Fruit fly (Drosophila melanogaster) whole organism, embryonic: ENCODE measurements around the gene CG43121.

Experiments used
- Atf6 ChIP-seq: fragments of 200-800 bp; sonication (Bioruptor generic); IDR thresholded peaks from 2 replicates; pipeline ENCODE4 v1.3.6; 2022; ENCODE audit warnings: missing biosample characterization, missing genetic modification characterization
- B-H1 ChIP-seq: fragments of 200-800 bp; sonication (Bioruptor generic); IDR thresholded peaks from 3 replicates; pipeline ENCODE4 v1.3.6; 2022; ENCODE audit warnings: missing biosample characterization, missing genetic modification characterization
- CG10321 ChIP-seq: fragments of 200-800 bp; sonication (Bioruptor generic); IDR thresholded peaks from 2 replicates; pipeline ENCODE4 v1.3.6; 2022; ENCODE audit warnings: missing biosample characterization, missing genetic modification characterization
- CG10366 ChIP-seq: fragments of 200-800 bp; sonication (Bioruptor generic); IDR thresholded peaks from 2 replicates; pipeline ENCODE4 v1.3.6; 2022; ENCODE audit warnings: missing biosample characterization, missing genetic modification characterization
- CG10462 ChIP-seq: fragments of 200-800 bp; sonication (Bioruptor generic); optimal IDR thresholded peaks from 2 replicates; lab custom pipeline; 2016; ENCODE audit warnings: missing biosample characterization, missing genetic modification characterization
- CG11456 ChIP-seq: fragments of 200-800 bp; sonication (Bioruptor generic); IDR thresholded peaks from 3 replicates; pipeline ENCODE4 v1.3.6; 2022; ENCODE audit warnings: missing biosample characterization, missing genetic modification characterization
- CG12236 ChIP-seq: fragments of 200-800 bp; sonication (Bioruptor generic); optimal IDR thresholded peaks from 2 replicates; lab custom pipeline; 2016; ENCODE audit warnings: missing biosample characterization, missing genetic modification characterization
- CG1233 ChIP-seq: fragments of 200-800 bp; sonication (Bioruptor generic); optimal IDR thresholded peaks from 4 replicates; lab custom pipeline; 2018; ENCODE audit warnings: missing biosample characterization, mild to moderate bottlenecking, missing genetic modification characterization
- CG12391 ChIP-seq: fragments of 200-800 bp; sonication (Bioruptor generic); optimal IDR thresholded peaks from 3 replicates; lab custom pipeline; 2018; ENCODE audit warnings: missing biosample characterization, mild to moderate bottlenecking, missing genetic modification characterization, moderate library complexity
- CG13287 ChIP-seq: fragments of 200-800 bp; sonication (Bioruptor generic); IDR thresholded peaks from 2 replicates; pipeline ENCODE4 v1.3.6; 2022; ENCODE audit warnings: missing biosample characterization, missing genetic modification characterization; ENCODE audit not compliant: partially characterized antibody
- CG14710 ChIP-seq: fragments of 200-800 bp; sonication (Bioruptor generic); optimal IDR thresholded peaks from 3 replicates; lab custom pipeline; 2019; ENCODE audit warnings: missing biosample characterization, mild to moderate bottlenecking, missing genetic modification characterization, moderate library complexity
- CG14860 ChIP-seq: fragments of 200-800 bp; sonication (Bioruptor generic); IDR thresholded peaks from 3 replicates; pipeline ENCODE4 v1.3.6; 2022; ENCODE audit warnings: missing biosample characterization, missing genetic modification characterization; ENCODE audit not compliant: partially characterized antibody
- CG15479 ChIP-seq: fragments of 200-800 bp; sonication (Bioruptor generic); optimal IDR thresholded peaks from 3 replicates; lab custom pipeline; 2019; ENCODE audit warnings: missing biosample characterization, mild to moderate bottlenecking, missing genetic modification characterization, moderate library complexity
- CG17186 ChIP-seq: fragments of 200-800 bp; sonication (Bioruptor generic); optimal IDR thresholded peaks from 3 replicates; lab custom pipeline; 2017; ENCODE audit warnings: missing biosample characterization, missing genetic modification reagents, missing genetic modification characterization
- CG17802 ChIP-seq: fragments of 200-800 bp; sonication (Bioruptor generic); optimal IDR thresholded peaks from 2 replicates; lab custom pipeline; 2018; ENCODE audit warnings: missing biosample characterization, mild to moderate bottlenecking, missing genetic modification characterization, moderate library complexity
- CG1792 ChIP-seq: fragments of 200-800 bp; sonication (Bioruptor generic); optimal IDR thresholded peaks from 2 replicates; lab custom pipeline; 2016; ENCODE audit warnings: missing biosample characterization, missing genetic modification characterization
- CG1832 ChIP-seq: fragments of 200-800 bp; sonication (Bioruptor generic); optimal IDR thresholded peaks from 2 replicates; lab custom pipeline; 2017; ENCODE audit warnings: missing biosample characterization, mild to moderate bottlenecking, missing genetic modification characterization, inconsistent platforms
- CG2678 ChIP-seq: fragments of 200-800 bp; sonication (Bioruptor generic); optimal IDR thresholded peaks from 3 replicates; lab custom pipeline; 2019; ENCODE audit warnings: missing biosample characterization, mild to moderate bottlenecking, missing genetic modification characterization, moderate library complexity
- CG31365 ChIP-seq: fragments of 200-800 bp; sonication (Bioruptor generic); optimal IDR thresholded peaks from 2 replicates; lab custom pipeline; 2018; ENCODE audit warnings: missing biosample characterization, mild to moderate bottlenecking, missing genetic modification characterization
- CG32767 ChIP-seq: fragments of 200-800 bp; sonication (Bioruptor generic); IDR thresholded peaks from 2 replicates; pipeline ENCODE4 v1.3.6; 2022; ENCODE audit warnings: missing biosample characterization, missing genetic modification characterization
- CG43689 ChIP-seq: fragments of 200-800 bp; sonication (Bioruptor generic); IDR thresholded peaks from 2 replicates; pipeline ENCODE4 v1.3.6; 2022; ENCODE audit warnings: missing biosample characterization, missing genetic modification characterization
- CG6654 ChIP-seq: fragments of 200-800 bp; sonication (Bioruptor generic); optimal IDR thresholded peaks from 2 replicates; lab custom pipeline; 2017; ENCODE audit warnings: missing biosample characterization, mild to moderate bottlenecking, missing genetic modification characterization
- CG6854 ChIP-seq: fragments of 200-800 bp; sonication (Bioruptor generic); optimal IDR thresholded peaks from 3 replicates; lab custom pipeline; 2017; ENCODE audit warnings: missing biosample characterization, mild to moderate bottlenecking, missing genetic modification characterization
- CG7372 ChIP-seq: fragments of 200-800 bp; sonication (Bioruptor generic); IDR thresholded peaks from 2 replicates; pipeline ENCODE4 v1.3.6; 2022; ENCODE audit warnings: missing biosample characterization, missing genetic modification characterization
- CG8388 ChIP-seq: fragments of 200-800 bp; sonication (Bioruptor generic); optimal IDR thresholded peaks from 2 replicates; lab custom pipeline; 2019; ENCODE audit warnings: missing biosample characterization, mild to moderate bottlenecking, missing genetic modification characterization, moderate library complexity
- Dref ChIP-seq: fragments of 200-800 bp; sonication (Bioruptor generic); IDR thresholded peaks from 2 replicates; pipeline ENCODE4 v1.3.6; 2022; ENCODE audit warnings: missing biosample characterization, missing genetic modification characterization
- Elba2 ChIP-seq: fragments of 200-800 bp; sonication (Bioruptor generic); optimal IDR thresholded peaks from 3 replicates; lab custom pipeline; 2016; ENCODE audit warnings: missing biosample characterization, missing genetic modification characterization
- Ets65A ChIP-seq: fragments of 200-800 bp; sonication (Bioruptor generic); peaks from one replicate; lab custom pipeline; 2016; ENCODE audit warnings: missing biosample characterization, missing genetic modification characterization
- HLH3B ChIP-seq: fragments of 200-800 bp; sonication (Bioruptor generic); IDR thresholded peaks from 2 replicates; pipeline ENCODE4 v1.3.6; 2022; ENCODE audit warnings: missing biosample characterization, missing genetic modification characterization
- Hand ChIP-seq: fragments of 200-800 bp; sonication (Bioruptor generic); optimal IDR thresholded peaks from 2 replicates; lab custom pipeline; 2017; ENCODE audit warnings: mild to moderate bottlenecking, missing biosample characterization, missing genetic modification reagents, missing genetic modification characterization
- ac ChIP-seq: fragments of 200-800 bp; sonication (Bioruptor generic); optimal IDR thresholded peaks from 3 replicates; lab custom pipeline; 2017; ENCODE audit warnings: missing biosample characterization, mild to moderate bottlenecking, missing genetic modification characterization
- chif ChIP-seq, 2 experiments: fragments of 200-800 bp; sonication (Bioruptor generic); optimal IDR thresholded peaks; 3 replicates each; lab custom pipeline; 2016; ENCODE audit warnings: missing biosample characterization in 2 of 2, missing genetic modification characterization in 2 of 2
- chinmo ChIP-seq: fragments of 200-800 bp; sonication (Bioruptor generic); IDR thresholded peaks from 4 replicates; pipeline ENCODE4 v1.3.6; 2022; ENCODE audit warnings: missing biosample characterization, missing genetic modification characterization; ENCODE audit not compliant: partially characterized antibody
- ci ChIP-seq: fragments of 200-800 bp; sonication (Bioruptor generic); IDR thresholded peaks from 3 replicates; pipeline ENCODE4 v1.3.6; 2022; ENCODE audit warnings: missing biosample characterization, missing genetic modification characterization
- da ChIP-seq: fragments of 200-800 bp; sonication (Bioruptor generic); optimal IDR thresholded peaks from 2 replicates; lab custom pipeline; 2016; ENCODE audit warnings: missing biosample characterization, missing genetic modification characterization
- danr ChIP-seq: fragments of 200-800 bp; sonication (Bioruptor generic); IDR thresholded peaks from 2 replicates; pipeline ENCODE4 v1.3.6; 2022; ENCODE audit warnings: missing biosample characterization, missing genetic modification characterization
- fd96Cb ChIP-seq: fragments of 200-800 bp; sonication (Bioruptor generic); optimal IDR thresholded peaks from 2 replicates; lab custom pipeline; 2018; ENCODE audit warnings: missing biosample characterization, mild to moderate bottlenecking, missing genetic modification characterization, moderate library complexity
- gcm2 ChIP-seq: fragments of 200-800 bp; sonication (Bioruptor generic); optimal IDR thresholded peaks from 2 replicates; lab custom pipeline; 2016; ENCODE audit warnings: missing biosample characterization, missing genetic modification characterization
- hb ChIP-seq: fragments of 200-800 bp; sonication (Bioruptor generic); IDR thresholded peaks from 3 replicates; pipeline ENCODE4 v1.3.6; 2022; ENCODE audit warnings: missing biosample characterization, missing genetic modification characterization; ENCODE audit not compliant: partially characterized antibody
- knrl ChIP-seq: fragments of 200-800 bp; sonication (Bioruptor generic); IDR thresholded peaks from 3 replicates; pipeline ENCODE4 v1.3.6; 2022; ENCODE audit warnings: missing biosample characterization, missing genetic modification characterization; ENCODE audit not compliant: partially characterized antibody
- mam ChIP-seq: fragments of 200-800 bp; sonication (Bioruptor generic); optimal IDR thresholded peaks from 3 replicates; lab custom pipeline; 2016; ENCODE audit warnings: missing biosample characterization, missing genetic modification characterization
- mld ChIP-seq: fragments of 200-800 bp; sonication (Bioruptor generic); IDR thresholded peaks from 3 replicates; pipeline ENCODE4 v1.3.6; 2022; ENCODE audit warnings: missing biosample characterization, missing genetic modification characterization; ENCODE audit not compliant: partially characterized antibody
- org-1 ChIP-seq: fragments of 200-800 bp; sonication (Bioruptor generic); optimal IDR thresholded peaks from 2 replicates; lab custom pipeline; 2017; ENCODE audit warnings: missing biosample characterization, missing genetic modification characterization
- phol ChIP-seq: fragments of 200-800 bp; sonication (Bioruptor generic); optimal IDR thresholded peaks from 3 replicates; lab custom pipeline; 2018; ENCODE audit warnings: missing biosample characterization, mild to moderate bottlenecking, missing genetic modification characterization, moderate library complexity
- row ChIP-seq: fragments of 200-800 bp; sonication (Bioruptor generic); IDR thresholded peaks from 3 replicates; pipeline ENCODE4 v1.3.6; 2022; ENCODE audit warnings: missing biosample characterization, missing genetic modification characterization
- sd ChIP-seq: fragments of 200-800 bp; sonication (Bioruptor generic); optimal IDR thresholded peaks from 3 replicates; lab custom pipeline; 2018; ENCODE audit warnings: missing biosample characterization, mild to moderate bottlenecking, missing genetic modification characterization, moderate library complexity
- sens-2 ChIP-seq: fragments of 200-800 bp; sonication (Bioruptor generic); IDR thresholded peaks from 2 replicates; pipeline ENCODE4 v1.3.6; 2022; ENCODE audit warnings: missing biosample characterization, missing genetic modification characterization
- so ChIP-seq: fragments of 200-800 bp; sonication (Bioruptor generic); IDR thresholded peaks from 3 replicates; pipeline ENCODE4 v1.3.6; 2022; ENCODE audit warnings: missing biosample characterization, missing genetic modification characterization
- sob ChIP-seq: fragments of 200-800 bp; sonication (Bioruptor generic); IDR thresholded peaks from 2 replicates; pipeline ENCODE4 v1.3.6; 2022; ENCODE audit warnings: missing biosample characterization, missing genetic modification characterization
- tin ChIP-seq: fragments of 200-800 bp; sonication (Bioruptor generic); optimal IDR thresholded peaks from 3 replicates; lab custom pipeline; 2016; ENCODE audit warnings: missing biosample characterization, missing genetic modification characterization
- trem ChIP-seq: fragments of 200-800 bp; optimal IDR thresholded peaks from 3 replicates; lab custom pipeline; 2019; ENCODE audit warnings: missing biosample characterization, mild to moderate bottlenecking, missing genetic modification characterization, moderate library complexity
- zfh2 ChIP-seq: fragments of 200-800 bp; sonication (Bioruptor generic); optimal IDR thresholded peaks from 2 replicates; lab custom pipeline; 2016; ENCODE audit warnings: missing biosample characterization, missing genetic modification characterization

CG43121 gene

dm6 chr3L:14671546-14671945, 691 bp downstream of the CG43121 start (continued):
- no peak for TF ChIP-seq CG1832
- TF ChIP-seq CG31365 (tag; lab: Kevin White, UChicago), result peak; percentile 67
- TF ChIP-seq hb (GFP tag; lab: Robert Waterston, UW), result no peak
- no peak for TF ChIP-seq CG7372
- TF ChIP-seq CG1233 (GFP tag; lab: Kevin White, UChicago), result no peak
- TF ChIP-seq phol (tag; lab: Kevin White, UChicago), result peak; percentile 1
- TF ChIP-seq CG13287, result peak; percentile 28; the same call in 1 of the 2 replicates
- no peak for TF ChIP-seq CG6854
- no peak for TF ChIP-seq CG32767
- TF ChIP-seq ac (GFP tag; lab: Kevin White, UChicago), result no peak
- peak; percentile 58; the same call in 1 of the 3 replicates for TF ChIP-seq CG11456 (GFP tag; lab: Robert Waterston, UW)
- 0 out of 3 replicates have a peak, but pooled peaks have one; percentile 41 for TF ChIP-seq ci
- no peak for TF ChIP-seq sd (tag; lab: Kevin White, UChicago)
- no peak for TF ChIP-seq CG17802 (tag; lab: Kevin White, UChicago)
- TF ChIP-seq CG12236 (GFP tag; lab: Kevin White, UChicago), result no peak
- no peak for TF ChIP-seq fd96Cb
- no peak for TF ChIP-seq CG17186 (GFP tag; lab: Kevin White, UChicago)
- TF ChIP-seq gcm2 (GFP tag; lab: Kevin White, UChicago), result no peak
- no peak for TF ChIP-seq CG15479
- TF ChIP-seq danr (GFP tag; lab: Robert Waterston, UW), result no peak
- TF ChIP-seq row (GFP tag; lab: Robert Waterston, UW), result no peak
- TF ChIP-seq chinmo (GFP tag; lab: Robert Waterston, UW), result no peak
- no peak for TF ChIP-seq Ets65A
- TF ChIP-seq HLH3B (GFP tag; lab: Robert Waterston, UW), result no peak
- TF ChIP-seq CG10366 (GFP tag; lab: Robert Waterston, UW), result no peak
- TF ChIP-seq Atf6, result no peak
- no peak for TF ChIP-seq org-1 (GFP tag; lab: Kevin White, UChicago)
- TF ChIP-seq CG43689 (GFP tag; lab: Robert Waterston, UW), result no peak
- TF ChIP-seq trem (tag; lab: Kevin White, UChicago), result peak; percentile 39
- TF ChIP-seq CG14710, result peak; percentile 12
- TF ChIP-seq CG12391, result peak; percentile 8
- TF ChIP-seq mam (GFP tag; lab: Kevin White, UChicago), result peak; percentile 24
- TF ChIP-seq tin (GFP tag; lab: Kevin White, UChicago), result no peak
- no peak for TF ChIP-seq Hand (GFP tag; lab: Kevin White, UChicago)
- TF ChIP-seq Dref (GFP tag; lab: Robert Waterston, UW), result no peak
- no peak for TF ChIP-seq Elba2
- no peak for TF ChIP-seq CG2678 (tag; lab: Kevin White, UChicago)
- no peak for TF ChIP-seq chif (GFP tag; optimal IDR thresholded peaks at IDR 0.05; lab: Kevin White, UChicago)
- TF ChIP-seq CG10462 (GFP tag; lab: Kevin White, UChicago), result no peak
- TF ChIP-seq so (GFP tag; lab: Robert Waterston, UW), result no peak
- TF ChIP-seq sens-2 (GFP tag; lab: Robert Waterston, UW), result no peak
- TF ChIP-seq CG1792 (GFP tag; lab: Kevin White, UChicago), result no peak
- no peak for TF ChIP-seq CG14860 (GFP tag; lab: Robert Waterston, UW)
- TF ChIP-seq CG8388 (GFP tag; lab: Kevin White, UChicago), result no peak
- TF ChIP-seq B-H1, result no peak
- no peak for TF ChIP-seq zfh2 (GFP tag; lab: Kevin White, UChicago)
- TF ChIP-seq da (GFP tag; lab: Kevin White, UChicago), result no peak
- no peak for TF ChIP-seq mld (GFP tag; lab: Robert Waterston, UW)
- no peak for TF ChIP-seq CG6654 (GFP tag; lab: Kevin White, UChicago)
- 0 out of 2 replicates have a peak, but pooled peaks have one; percentile 14 for TF ChIP-seq sob (GFP tag; lab: Robert Waterston, UW)
- TF ChIP-seq CG10321, result no peak
- no peak; the same call in 2 of the 3 replicates for TF ChIP-seq knrl (GFP tag; lab: Robert Waterston, UW)
